Fruit fly (Drosophila melanogaster): ENCODE results near the gene Or98b.

The Or98b gene

DNA sequence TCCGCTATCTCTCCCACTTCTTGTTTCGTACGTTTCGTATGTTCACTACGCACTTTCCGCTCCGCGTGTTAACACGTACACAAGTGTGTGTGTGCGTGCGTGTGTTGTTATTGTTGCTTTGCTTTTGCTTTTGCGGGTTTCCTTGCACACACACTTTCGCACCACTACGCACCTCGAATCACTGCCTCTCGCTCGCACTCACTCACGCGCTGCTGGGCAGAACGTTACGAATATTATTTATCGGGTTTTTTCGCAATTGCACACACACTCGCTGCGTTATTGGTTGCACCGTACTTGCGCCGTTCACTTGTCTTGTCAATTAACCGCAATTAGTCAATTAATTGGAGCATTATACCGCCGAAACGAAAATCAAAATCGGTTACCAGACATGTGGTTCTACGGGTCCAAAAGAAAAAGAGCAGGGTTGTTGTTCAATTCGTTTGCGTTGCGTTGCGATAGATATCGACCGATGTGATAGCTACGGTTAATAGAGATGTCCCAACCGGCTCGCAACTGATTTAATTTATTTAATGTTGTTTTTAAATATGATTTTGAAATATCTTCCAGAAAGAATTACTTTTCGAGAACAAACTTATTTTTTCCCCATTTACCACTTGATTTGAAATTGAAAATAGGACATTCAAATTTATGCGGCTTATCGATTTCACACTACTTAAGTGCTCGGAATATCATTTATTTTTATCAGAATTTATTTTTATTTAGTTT is 15.8 kb upstream of the Or98b start, which contains the start of gene larp (continued):
- peak; percentile 91 for TF ChIP-seq CG34224 (GFP tag; IDR thresholded peaks at IDR 0.05; ENCODE audit: partially characterized antibody)
- TF ChIP-seq br (optimal IDR thresholded peaks at IDR 0.05), result no peak
- TF ChIP-seq CG3065 (GFP tag; optimal IDR thresholded peaks at IDR 0.05), result no peak
- peak; percentile 12 for TF ChIP-seq CG2202 (tag; optimal IDR thresholded peaks at IDR 0.05)
- peak; percentile 87 for TF ChIP-seq vvl (GFP tag; IDR thresholded peaks at IDR 0.05)
- peak; percentile 57 for TF ChIP-seq trh (GFP tag; optimal IDR thresholded peaks at IDR 0.05)
- peak; percentile 80 for TF ChIP-seq Ets97D (GFP tag; optimal IDR thresholded peaks at IDR 0.05)
- no peak for TF ChIP-seq yki (optimal IDR thresholded peaks at IDR 0.05)
- no peak for TF ChIP-seq kni (GFP tag; optimal IDR thresholded peaks at IDR 0.05)
- TF ChIP-seq CG10462 (GFP tag; optimal IDR thresholded peaks at IDR 0.05), result peak; percentile 49
- no peak for TF ChIP-seq CG11398 (GFP tag; optimal IDR thresholded peaks at IDR 0.05)
- TF ChIP-seq ssp (GFP tag; IDR thresholded peaks at IDR 0.05), result peak; percentile 61
- TF ChIP-seq CG15601 (tag; optimal IDR thresholded peaks at IDR 0.05), result peak; percentile 53
- TF ChIP-seq CG4328 (GFP tag; optimal IDR thresholded peaks at IDR 0.05), result peak; percentile 11
- TF ChIP-seq CG10543 (GFP tag; optimal IDR thresholded peaks at IDR 0.05), result peak; percentile 45
- peak; percentile 47 for TF ChIP-seq unpg (GFP tag; optimal IDR thresholded peaks at IDR 0.05)
- peak; percentile 32 for TF ChIP-seq caup (GFP tag; optimal IDR thresholded peaks at IDR 0.05; ENCODE audit: severe bottlenecking)
- no peak for TF ChIP-seq CG34376 (GFP tag; optimal IDR thresholded peaks at IDR 0.05)
- TF ChIP-seq CG13894 (tag; optimal IDR thresholded peaks at IDR 0.05), result peak; percentile 74
- TF ChIP-seq emc (GFP tag; optimal IDR thresholded peaks at IDR 0.05), result peak; percentile 11
- peak; percentile 3 for TF ChIP-seq CG3163 (GFP tag; optimal IDR thresholded peaks at IDR 0.05)
- peak; percentile 97 for TF ChIP-seq Bgb (GFP tag; IDR thresholded peaks at IDR 0.05; ENCODE audit: partially characterized antibody)
- TF ChIP-seq CG17912 (GFP tag; optimal IDR thresholded peaks at IDR 0.05), result no peak
- TF ChIP-seq CG17328 (GFP tag; IDR thresholded peaks at IDR 0.05), result peak; percentile 70
- peak; percentile 76 for TF ChIP-seq Hsf (GFP tag; optimal IDR thresholded peaks at IDR 0.05)
- peak; percentile 21 for TF ChIP-seq Bteb2 (GFP tag; optimal IDR thresholded peaks at IDR 0.05)
- TF ChIP-seq lbe (GFP tag; optimal IDR thresholded peaks at IDR 0.05), result peak; percentile 28
- peak; percentile 52 for TF ChIP-seq Sry-β (GFP tag; optimal IDR thresholded peaks at IDR 0.05)
- no peak for TF ChIP-seq hth (optimal IDR thresholded peaks at IDR 0.05)
- no peak for TF ChIP-seq nau (GFP tag; optimal IDR thresholded peaks at IDR 0.05)
- TF ChIP-seq bcd (GFP tag; optimal IDR thresholded peaks at IDR 0.05), result peak; percentile 53

DNA sequence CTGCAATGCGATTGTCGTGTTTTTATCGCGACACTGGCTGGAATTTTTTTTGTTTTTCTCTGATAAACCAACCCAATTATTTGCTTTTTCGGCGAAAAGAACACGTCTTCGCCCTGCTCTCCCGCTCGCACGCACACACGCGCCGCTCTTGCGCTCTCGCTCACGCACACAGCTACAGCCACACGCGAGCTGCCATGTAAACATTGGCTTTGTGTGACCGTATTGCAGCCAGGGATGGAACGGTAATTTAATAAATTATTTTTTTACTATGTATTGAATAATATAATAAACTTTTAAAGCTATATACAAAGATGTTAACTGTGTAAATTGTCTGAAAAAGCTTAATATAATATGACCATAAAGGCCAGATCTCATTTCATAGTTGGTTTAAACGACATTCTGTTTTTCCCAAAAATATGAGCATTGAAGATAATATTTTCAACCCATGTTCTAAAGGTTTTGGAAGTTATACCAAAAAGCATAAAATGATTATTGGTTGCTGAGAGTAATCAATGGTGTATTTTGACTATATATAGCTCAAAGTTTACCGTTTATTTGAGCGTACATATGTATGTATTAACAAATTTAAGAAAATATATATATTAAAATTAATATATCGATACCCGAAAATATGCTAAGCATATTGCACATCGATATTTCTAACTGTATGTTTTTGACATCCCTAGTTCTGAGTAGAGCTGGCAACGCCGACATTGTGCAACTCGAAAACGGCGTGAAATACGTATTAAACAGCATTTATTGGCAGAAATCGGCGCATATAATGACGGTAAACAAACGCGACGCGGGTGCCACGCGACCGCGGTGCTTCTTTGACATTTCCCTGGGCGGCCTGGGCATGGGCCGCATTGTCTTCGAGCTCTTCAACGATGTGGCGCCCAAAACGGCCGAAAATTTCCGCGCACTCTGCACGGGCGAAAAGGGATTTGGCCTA is 12.1 kb upstream of the Or98b start, which contains the start of the genes Gfat2 and Moca-cyp:
Gfat2 (minus strand) TSS at position 112 of the 952 bp plus-strand sequence.
Moca-cyp (plus strand) TSS at position 681 of the 952 bp plus-strand sequence.
- peak; percentile 41 for TF ChIP-seq ttk (GFP tag; IDR thresholded peaks at IDR 0.05)
- TF ChIP-seq lov (optimal IDR thresholded peaks at IDR 0.05), result no peak
- 0 out of 3 replicates have a peak, but pooled peaks have one; percentile 48 for TF ChIP-seq lov (GFP tag; IDR thresholded peaks at IDR 0.05)
- no peak for TF ChIP-seq Dp (GFP tag; optimal IDR thresholded peaks at IDR 0.05)
- peak; percentile 69 for TF ChIP-seq vnd (GFP tag; IDR thresholded peaks at IDR 0.05; ENCODE audit: partially characterized antibody)
- no peak for TF ChIP-seq jumu (GFP tag; optimal IDR thresholded peaks at IDR 0.05)
- peak; percentile 31 for TF ChIP-seq CHES-1-like (GFP tag; optimal IDR thresholded peaks at IDR 0.05)
- peak; percentile 62 for TF ChIP-seq CG30403 (GFP tag; optimal IDR thresholded peaks at IDR 0.05)
- TF ChIP-seq CG17912 (GFP tag; optimal IDR thresholded peaks at IDR 0.05), result no peak
- TF ChIP-seq CG16863 (GFP tag; optimal IDR thresholded peaks at IDR 0.05), result no peak
- TF ChIP-seq CG17328 (GFP tag; IDR thresholded peaks at IDR 0.05), result peak; percentile 49
- peak; percentile 58 for TF ChIP-seq fd3F (GFP tag; optimal IDR thresholded peaks at IDR 0.05)
- TF ChIP-seq maf-S (GFP tag; optimal IDR thresholded peaks at IDR 0.05), result no peak
- TF ChIP-seq Fer3 (tag; optimal IDR thresholded peaks at IDR 0.05), result peak; percentile 67
- TF ChIP-seq CG14860 (GFP tag; IDR thresholded peaks at IDR 0.05; ENCODE audit: partially characterized antibody), result peak; percentile 52; the same call in 2 of the 3 replicates
- peak; percentile 72 for TF ChIP-seq CG7839 (tag; optimal IDR thresholded peaks at IDR 0.05)
- TF ChIP-seq Nf-YB (GFP tag; optimal IDR thresholded peaks at IDR 0.05), result peak; percentile 50
- TF ChIP-seq CG13296 (GFP tag; optimal IDR thresholded peaks at IDR 0.05), result peak; percentile 56
- TF ChIP-seq CG10366 (GFP tag; IDR thresholded peaks at IDR 0.05), result peak; percentile 71
